Worm (Caenorhabditis elegans): ENCODE measurements around the gene fbxa-42.

ce11 chrIII:2223932-2224331 lies 37.3 kb downstream of the fbxa-42 start, which contains the start of gene srd-65:
- no peak for TF ChIP-seq ceh-9 (tag; optimal IDR thresholded peaks at IDR 0.05)
- TF ChIP-seq rnt-1 (tag; optimal IDR thresholded peaks at IDR 0.05): no peak
- TF ChIP-seq pqm-1 (tag; optimal IDR thresholded peaks at IDR 0.05): no peak
- no peak for TF ChIP-seq nhr-11 (tag; optimal IDR thresholded peaks at IDR 0.05)
- TF ChIP-seq ceh-18 (tag; optimal IDR thresholded peaks at IDR 0.05): no peak
- no peak for TF ChIP-seq ceh-30 (tag; optimal IDR thresholded peaks at IDR 0.05)
- no peak for TF ChIP-seq dve-1 (tag; optimal IDR thresholded peaks at IDR 0.05)
- TF ChIP-seq elt-2 (tag; optimal IDR thresholded peaks at IDR 0.05): no peak
- TF ChIP-seq ama-1 (optimal IDR thresholded peaks at IDR 0.05): no peak

Data from whole organism, late embryonic.